Fruit fly (Drosophila melanogaster): ENCODE data around the gene Vps52.

dm6 chr2L:5554818-5555217 is 31.1 kb upstream of the Vps52 start, which contains the start of gene GluRIIA:
- no peak for TF ChIP-seq pan (optimal IDR thresholded peaks at IDR 0.05)
- TF ChIP-seq EcR (GFP tag; optimal IDR thresholded peaks at IDR 0.05), result no peak
- no peak for TF ChIP-seq Dll (optimal IDR thresholded peaks at IDR 0.05)
